Worm (Caenorhabditis elegans): ENCODE data around the gene T21C9.11.

T21C9.11 gene

ce11 chrV:10568496-10568895 lies 26.2 kb downstream of the T21C9.11 start:
- TF ChIP-seq syd-9 (tag; optimal IDR thresholded peaks at IDR 0.05) = no peak

DNA sequence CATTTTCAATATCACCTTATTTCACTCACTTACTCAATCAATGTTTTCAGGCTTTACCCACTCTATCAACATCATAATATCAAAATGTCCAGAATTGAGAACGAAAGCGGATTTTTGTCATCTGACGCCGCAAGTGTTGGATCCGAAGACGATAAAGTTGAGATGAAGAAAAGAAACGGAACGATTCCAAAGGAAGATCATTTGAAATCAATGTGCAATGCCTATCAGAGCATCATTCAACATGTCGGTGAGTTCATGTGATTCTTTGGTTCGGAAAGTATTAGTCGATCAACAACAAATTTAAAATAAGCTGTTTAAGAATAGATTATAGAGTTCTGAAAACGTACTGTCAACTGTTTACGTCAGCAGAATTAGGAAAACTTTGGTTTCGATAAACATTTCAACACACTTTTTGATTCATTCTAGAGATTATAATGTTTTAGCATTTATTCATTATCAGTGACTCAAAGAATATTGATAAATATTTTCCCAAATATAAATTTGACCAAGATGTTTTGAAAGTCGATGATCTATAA lies 29.8 kb downstream of the T21C9.11 start, which contains the start of gene cat-4:
Gene cat-4 (plus strand): TSS at position 51 of the 536 bp plus-strand sequence.
- no peak for TF ChIP-seq dve-1 (tag; optimal IDR thresholded peaks at IDR 0.05)
- TF ChIP-seq nfya-1 (tag; optimal IDR thresholded peaks at IDR 0.05) = no peak
- no peak for TF ChIP-seq ama-1 (optimal IDR thresholded peaks at IDR 0.05)
- TF ChIP-seq sdc-2 (tag; optimal IDR thresholded peaks at IDR 0.05) = no peak
- no peak for TF ChIP-seq pax-1 (tag; optimal IDR thresholded peaks at IDR 0.05)
- no peak for TF ChIP-seq hlh-30 (tag; optimal IDR thresholded peaks at IDR 0.05; ENCODE audit: insufficient read depth)
- no peak for TF ChIP-seq ceh-9 (tag; optimal IDR thresholded peaks at IDR 0.05)
- no peak for TF ChIP-seq fkh-10 (GFP tag; optimal IDR thresholded peaks at IDR 0.05)
- TF ChIP-seq ztf-16 (tag; optimal IDR thresholded peaks at IDR 0.05) = no peak
- no peak for TF ChIP-seq ttx-3 (tag; optimal IDR thresholded peaks at IDR 0.05)
- no peak for TF ChIP-seq sox-4 (tag; optimal IDR thresholded peaks at IDR 0.05)

- TF ChIP-seq Y22D7AL.16 (tag; optimal IDR thresholded peaks at IDR 0.05) = no peak
- TF ChIP-seq nfya-1 (tag; optimal IDR thresholded peaks at IDR 0.05) = no peak
- no peak for TF ChIP-seq gmeb-2 (tag; optimal IDR thresholded peaks at IDR 0.05)
- no peak for TF ChIP-seq C38D4.7 (GFP tag; optimal IDR thresholded peaks at IDR 0.05)
- TF ChIP-seq ref-2 (tag; optimal IDR thresholded peaks at IDR 0.05) = no peak
- no peak for TF ChIP-seq eyg-1 (tag; optimal IDR thresholded peaks at IDR 0.05)
- TF ChIP-seq npax-4 (tag; optimal IDR thresholded peaks at IDR 0.05) = no peak
- no peak for TF ChIP-seq unc-55 (GFP tag; optimal IDR thresholded peaks at IDR 0.05)
Observed at ce11 chrV:10564140-10564539, 30.6 kb downstream of the T21C9.11 start.

- TF ChIP-seq che-1 (tag; optimal IDR thresholded peaks at IDR 0.05) = no peak
- no peak for TF ChIP-seq pax-1 (tag; optimal IDR thresholded peaks at IDR 0.05)
- no peak for TF ChIP-seq hlh-13 (GFP tag; optimal IDR thresholded peaks at IDR 0.05)
- TF ChIP-seq rnt-1 (tag; optimal IDR thresholded peaks at IDR 0.05) = no peak
- no peak for TF ChIP-seq syd-9 (tag; optimal IDR thresholded peaks at IDR 0.05)
- TF ChIP-seq fkh-10 (GFP tag; optimal IDR thresholded peaks at IDR 0.05) = no peak
- no peak for TF ChIP-seq K09A11.1 (tag; optimal IDR thresholded peaks at IDR 0.05; ENCODE audit: insufficient read depth)
- no peak for TF ChIP-seq sox-4 (tag; optimal IDR thresholded peaks at IDR 0.05)
- no peak for TF ChIP-seq elt-4 (tag; optimal IDR thresholded peaks at IDR 0.05)
- TF ChIP-seq hlh-30 (tag; optimal IDR thresholded peaks at IDR 0.05; ENCODE audit: insufficient read depth) = no peak
- TF ChIP-seq pqm-1 (tag; optimal IDR thresholded peaks at IDR 0.05) = no peak
- no peak for TF ChIP-seq gmeb-2 (tag; optimal IDR thresholded peaks at IDR 0.05)
- TF ChIP-seq ceh-34 (tag; optimal IDR thresholded peaks at IDR 0.05) = no peak
- no peak for TF ChIP-seq hlh-15 (tag; optimal IDR thresholded peaks at IDR 0.05)
- TF ChIP-seq unc-86 (tag; optimal IDR thresholded peaks at IDR 0.05) = no peak
- TF ChIP-seq ceh-14 (tag; optimal IDR thresholded peaks at IDR 0.05) = no peak
- no peak for TF ChIP-seq odd-2 (tag; optimal IDR thresholded peaks at IDR 0.05)
- TF ChIP-seq K02D7.2 (tag; optimal IDR thresholded peaks at IDR 0.05) = no peak
- TF ChIP-seq tbx-7 (tag; optimal IDR thresholded peaks at IDR 0.05) = no peak
Observed at ce11 chrV:10562817-10563216, 31.9 kb downstream of the T21C9.11 start.

DNA sequence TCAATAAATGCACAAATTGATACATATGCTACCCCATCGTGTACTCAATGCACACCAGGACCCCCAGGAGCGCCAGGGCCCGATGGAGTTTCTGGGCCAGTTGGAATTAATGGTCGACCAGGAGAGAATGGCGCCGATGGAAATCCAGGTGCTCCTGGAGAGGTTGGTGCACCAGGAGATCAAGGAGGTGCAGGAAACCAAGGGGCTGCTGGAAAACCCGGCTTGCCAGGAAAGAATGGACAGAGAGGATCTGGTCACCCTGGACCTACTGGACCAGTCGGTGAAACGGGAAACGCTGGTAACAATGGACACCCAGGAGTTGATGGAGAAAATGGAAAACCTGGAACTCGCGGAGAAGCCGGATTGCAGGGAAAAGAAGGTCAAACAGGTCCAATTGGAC lies 33.1 kb downstream of the T21C9.11 start:
- TF ChIP-seq elt-4 (tag; optimal IDR thresholded peaks at IDR 0.05) (peak; percentile 50), zip-5 (tag; optimal IDR thresholded peaks at IDR 0.05) (no peak)

ce11 chrV:10560621-10561020 lies 34.1 kb downstream of the T21C9.11 start, which contains the start of gene col-152:
TSS of gene col-152 (plus strand) at chrV:10560921.
- TF ChIP-seq ceh-30 (tag; optimal IDR thresholded peaks at IDR 0.05) = no peak
- no peak for TF ChIP-seq elt-2 (tag; optimal IDR thresholded peaks at IDR 0.05)

Data from whole organism, late embryonic.